Worm (Caenorhabditis elegans) whole organism, mixed stage, embryonic: ENCODE measurements around the gene C26E1.2.

Experiments used
- M03D4.4 ChIP-seq: sonication (generic microtip); optimal IDR thresholded peaks from 2 replicates; lab custom pipeline; 2017; ENCODE audit warnings: mild to moderate bottlenecking, missing genetic modification characterization, missing compliant biosample characterization
- bed-3 ChIP-seq: fragments of 200-800 bp; sonication (Bioruptor generic); optimal IDR thresholded peaks from 3 replicates; lab custom pipeline; 2018; ENCODE audit warnings: mild to moderate bottlenecking, missing genetic modification characterization, moderate library complexity, missing compliant biosample characterization
- blmp-1 ChIP-seq: fragments of 150-350 bp; optimal IDR thresholded peaks from 2 replicates; lab custom pipeline; 2014; ENCODE audit warnings: missing biosample characterization, missing genetic modification characterization
- ceh-39 ChIP-seq: fragments of 150-350 bp; optimal IDR thresholded peaks from 2 replicates; lab custom pipeline; 2014; ENCODE audit warnings: missing biosample characterization, missing genetic modification characterization
- ceh-83 ChIP-seq: fragments of 200-800 bp; sonication (Bioruptor generic); optimal IDR thresholded peaks from 2 replicates; lab custom pipeline; 2018; ENCODE audit warnings: mild to moderate bottlenecking, missing genetic modification characterization, missing compliant biosample characterization
- ces-1 ChIP-seq: fragments of 150-350 bp; optimal IDR thresholded peaks from 2 replicates; lab custom pipeline; 2014; ENCODE audit warnings: missing biosample characterization, missing genetic modification reagents, missing genetic modification characterization
- cnd-1 ChIP-seq: fragments of 200-800 bp; sonication (Bioruptor generic); optimal IDR thresholded peaks from 2 replicates; lab custom pipeline; 2018; ENCODE audit warnings: mild to moderate bottlenecking, missing genetic modification characterization, missing compliant biosample characterization
- drap-1 ChIP-seq: fragments of 200-800 bp; sonication (Bioruptor generic); optimal IDR thresholded peaks from 3 replicates; lab custom pipeline; 2018; ENCODE audit warnings: mild to moderate bottlenecking, missing genetic modification characterization, missing compliant biosample characterization
- elt-1 ChIP-seq: sonication (generic microtip); optimal IDR thresholded peaks from 2 replicates; lab custom pipeline; 2017; ENCODE audit warnings: missing genetic modification characterization, mild to moderate bottlenecking, missing compliant biosample characterization, antibody characterized with exemption, moderate library complexity, borderline replicate concordance; ENCODE audit not compliant: insufficient read depth
- elt-3 ChIP-seq: fragments of 150-350 bp; optimal IDR thresholded peaks from 2 replicates; lab custom pipeline; 2014; ENCODE audit warnings: missing biosample characterization, missing genetic modification characterization
- flh-1 ChIP-seq: fragments of 200-800 bp; sonication (Bioruptor generic); optimal IDR thresholded peaks from 2 replicates; lab custom pipeline; 2018; ENCODE audit warnings: mild to moderate bottlenecking, missing genetic modification characterization, moderate library complexity, missing compliant biosample characterization
- ham-2 ChIP-seq: fragments of 200-800 bp; sonication (Bioruptor generic); optimal IDR thresholded peaks from 2 replicates; lab custom pipeline; 2018; ENCODE audit warnings: mild to moderate bottlenecking, missing genetic modification characterization, missing compliant biosample characterization
- hlh-1 ChIP-seq: fragments of 150-350 bp; optimal IDR thresholded peaks from 2 replicates; lab custom pipeline; 2014; ENCODE audit warnings: missing biosample characterization, missing genetic modification reagents, missing genetic modification characterization
- lin-13 ChIP-seq: fragments of 150-350 bp; optimal IDR thresholded peaks from 2 replicates; lab custom pipeline; 2014; ENCODE audit warnings: missing biosample characterization, missing genetic modification characterization
- lin-32 ChIP-seq: fragments of 200-800 bp; sonication (Bioruptor generic); optimal IDR thresholded peaks from 2 replicates; lab custom pipeline; 2018; ENCODE audit warnings: mild to moderate bottlenecking, missing genetic modification characterization, missing compliant biosample characterization
- lsy-2 ChIP-seq: fragments of 150-350 bp; optimal IDR thresholded peaks from 2 replicates; lab custom pipeline; 2014; ENCODE audit warnings: missing biosample characterization, missing genetic modification characterization
- mab-5 ChIP-seq: fragments of 150-350 bp; optimal IDR thresholded peaks from 2 replicates; lab custom pipeline; 2014; ENCODE audit warnings: missing biosample characterization, missing genetic modification characterization
- mep-1 ChIP-seq: fragments of 150-350 bp; optimal IDR thresholded peaks from 2 replicates; lab custom pipeline; 2017; ENCODE audit warnings: missing biosample characterization, missing genetic modification reagents, missing genetic modification characterization, inconsistent platforms
- mls-2 ChIP-seq: sonication (generic microtip); optimal IDR thresholded peaks from 2 replicates; lab custom pipeline; 2016; ENCODE audit warnings: mild to moderate bottlenecking, missing genetic modification characterization, moderate library complexity, missing compliant biosample characterization
- nhr-12 ChIP-seq: fragments of 150-350 bp; optimal IDR thresholded peaks from 2 replicates; lab custom pipeline; 2014; ENCODE audit warnings: missing biosample characterization, missing genetic modification characterization
- nhr-2 ChIP-seq: fragments of 150-350 bp; optimal IDR thresholded peaks from 2 replicates; lab custom pipeline; 2014; ENCODE audit warnings: missing biosample characterization, missing genetic modification characterization
- nhr-76 ChIP-seq: sonication (generic microtip); optimal IDR thresholded peaks from 2 replicates; lab custom pipeline; 2017; ENCODE audit warnings: missing biosample characterization, missing genetic modification characterization
- pha-4 ChIP-seq: fragments of 150-350 bp; optimal IDR thresholded peaks from 2 replicates; lab custom pipeline; 2018; ENCODE audit warnings: missing biosample characterization, missing genetic modification reagents, missing genetic modification characterization
- sem-2 ChIP-seq: fragments of 200-800 bp; sonication (Bioruptor generic); optimal IDR thresholded peaks from 2 replicates; lab custom pipeline; 2018; ENCODE audit warnings: mild to moderate bottlenecking, missing genetic modification characterization, missing compliant biosample characterization
- snpc-4 ChIP-seq: fragments of 150-350 bp; optimal IDR thresholded peaks from 2 replicates; lab custom pipeline; 2014; ENCODE audit warnings: missing biosample characterization, missing genetic modification characterization
- sptf-1 ChIP-seq: sonication (generic microtip); optimal IDR thresholded peaks from 2 replicates; lab custom pipeline; 2017; ENCODE audit warnings: mild to moderate bottlenecking, missing genetic modification characterization, moderate library complexity, missing compliant biosample characterization
- tbx-8 ChIP-seq: fragments of 200-800 bp; sonication (Bioruptor generic); optimal IDR thresholded peaks from 2 replicates; lab custom pipeline; 2018; ENCODE audit warnings: mild to moderate bottlenecking, missing genetic modification characterization, moderate library complexity, missing compliant biosample characterization
- unc-120 ChIP-seq: sonication (generic microtip); optimal IDR thresholded peaks from 2 replicates; lab custom pipeline; 2017; ENCODE audit warnings: missing genetic modification characterization, missing compliant biosample characterization; ENCODE audit not compliant: poor library complexity, severe bottlenecking
- unc-39 ChIP-seq: fragments of 150-350 bp; optimal IDR thresholded peaks from 2 replicates; lab custom pipeline; 2014; ENCODE audit warnings: missing biosample characterization, missing genetic modification characterization
- unc-62 ChIP-seq: fragments of 150-350 bp; optimal IDR thresholded peaks from 2 replicates; lab custom pipeline; 2014; ENCODE audit warnings: missing biosample characterization, missing genetic modification reagents, missing genetic modification characterization
- zip-8 ChIP-seq: fragments of 150-350 bp; optimal IDR thresholded peaks from 2 replicates; lab custom pipeline; 2014; ENCODE audit warnings: missing biosample characterization, missing genetic modification characterization
- ztf-11 ChIP-seq: fragments of 150-350 bp; optimal IDR thresholded peaks from 2 replicates; lab custom pipeline; 2014; ENCODE audit warnings: missing biosample characterization, missing genetic modification characterization

C26E1.2 gene

DNA sequence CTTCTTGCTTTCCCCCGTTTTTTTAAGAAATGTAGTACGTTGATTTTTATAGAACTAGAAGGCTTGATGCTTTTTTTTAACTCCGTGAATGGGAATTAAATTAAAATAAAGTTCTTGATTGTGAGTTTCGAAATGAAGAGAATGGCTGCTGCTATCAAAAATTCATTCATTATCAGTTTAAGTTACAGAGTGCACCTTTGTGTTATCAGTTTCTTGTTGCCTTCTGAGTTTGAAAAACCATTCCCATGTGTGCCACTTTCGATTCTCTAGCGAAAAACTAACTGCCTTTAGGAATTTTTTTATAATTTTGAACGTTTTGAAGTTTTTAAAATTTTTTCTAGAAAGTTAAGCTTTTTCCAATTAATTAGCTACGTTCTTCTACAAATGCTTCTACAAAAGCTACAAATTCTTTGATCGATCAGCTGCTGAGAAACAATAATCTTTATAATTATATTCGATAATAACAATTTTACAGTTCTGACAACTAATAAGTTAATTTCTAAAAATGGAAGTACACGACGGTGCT, at the start of gene C26E1.2:
Gene C26E1.2, plus strand, starts transcription at position 476 of the 526 bp plus-strand sequence.
- TF ChIP-seq lin-13 (no peak), ceh-83 (GFP tag; lab: Kevin White, UChicago) (no peak), sem-2 (GFP tag; lab: Kevin White, UChicago) (no peak), bed-3 (GFP tag; lab: Kevin White, UChicago) (no peak), elt-3 (tag; lab: Kevin White, UChicago) (no peak), unc-120 (tag; lab: Kevin White, UChicago) (no peak), unc-39 (no peak)

ce11 chrV:13258909-13259361, 46.0 kb upstream of the C26E1.2 start, which contains the start of gene C34D1.4:
TSS of gene C34D1.4 (minus strand) at chrV:13259311.
- TF ChIP-seq M03D4.4 (tag; lab: Kevin White, UChicago) (no peak), nhr-2 (tag; lab: Kevin White, UChicago) (no peak), ces-1 (GFP tag; lab: Kevin White, UChicago) (no peak), ham-2 (GFP tag; lab: Kevin White, UChicago) (no peak), tbx-8 (GFP tag; lab: Kevin White, UChicago) (no peak), lin-13 (no peak), mep-1 (tag; lab: Kevin White, UChicago) (no peak), zip-8 (no peak), blmp-1 (no peak), nhr-12 (tag; lab: Kevin White, UChicago) (no peak), elt-3 (tag; lab: Kevin White, UChicago) (no peak)

- TF ChIP-seq pha-4 (tag; lab: Kevin White, UChicago) (no peak), sptf-1 (tag; lab: Kevin White, UChicago) (no peak), drap-1 (GFP tag; lab: Kevin White, UChicago) (no peak), unc-39 (no peak), ceh-83 (GFP tag; lab: Kevin White, UChicago) (no peak), lin-13 (no peak)
Observed at ce11 chrV:13259527-13259926, 45.4 kb upstream of the C26E1.2 start.

DNA sequence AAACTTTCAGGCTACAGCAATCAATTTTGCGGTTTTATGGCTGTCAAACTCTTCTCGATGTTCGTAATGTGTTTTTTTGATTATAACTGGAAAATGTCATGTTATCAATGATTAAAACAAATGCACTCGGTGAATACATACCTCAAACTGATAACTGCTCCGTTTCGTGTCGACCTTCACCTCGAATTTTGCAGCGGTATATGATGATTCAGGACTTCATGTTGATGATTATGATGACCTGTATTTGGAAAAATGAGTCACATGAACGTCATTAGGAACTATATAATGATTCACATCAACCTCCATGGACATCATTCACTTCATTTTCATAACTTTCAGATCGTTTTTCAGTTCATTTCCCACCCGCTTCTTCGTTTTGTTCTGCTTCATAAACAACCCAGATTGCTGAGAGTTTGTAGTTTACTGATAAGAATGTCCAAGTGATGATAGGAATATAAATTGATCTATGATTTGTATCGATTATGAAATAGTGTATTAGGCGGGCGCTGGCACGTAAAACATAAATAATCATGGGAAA, 42.1 kb upstream of the C26E1.2 start:
- TF ChIP-seq tbx-8 (GFP tag; lab: Kevin White, UChicago) (no peak), snpc-4 (tag; lab: Kevin White, UChicago) (no peak), unc-62 (no peak), mls-2 (tag; lab: Kevin White, UChicago) (no peak), elt-3 (tag; lab: Kevin White, UChicago) (no peak), mab-5 (tag; lab: Kevin White, UChicago) (no peak), bed-3 (GFP tag; lab: Kevin White, UChicago) (no peak), ceh-83 (GFP tag; lab: Kevin White, UChicago) (no peak), pha-4 (tag; lab: Kevin White, UChicago) (no peak), flh-1 (GFP tag; lab: Kevin White, UChicago) (no peak), elt-1 (tag; lab: Kevin White, UChicago) (no peak), ceh-39 (no peak), nhr-76 (tag; lab: Kevin White, UChicago) (no peak), zip-8 (no peak), mep-1 (tag; lab: Kevin White, UChicago) (no peak), cnd-1 (tag; lab: Kevin White, UChicago) (no peak), ham-2 (GFP tag; lab: Kevin White, UChicago) (no peak), lsy-2 (tag; lab: Kevin White, UChicago) (no peak), sem-2 (GFP tag; lab: Kevin White, UChicago) (no peak), lin-13 (no peak)
- TF ChIP-seq, all 35 proteins: peak for 0

DNA sequence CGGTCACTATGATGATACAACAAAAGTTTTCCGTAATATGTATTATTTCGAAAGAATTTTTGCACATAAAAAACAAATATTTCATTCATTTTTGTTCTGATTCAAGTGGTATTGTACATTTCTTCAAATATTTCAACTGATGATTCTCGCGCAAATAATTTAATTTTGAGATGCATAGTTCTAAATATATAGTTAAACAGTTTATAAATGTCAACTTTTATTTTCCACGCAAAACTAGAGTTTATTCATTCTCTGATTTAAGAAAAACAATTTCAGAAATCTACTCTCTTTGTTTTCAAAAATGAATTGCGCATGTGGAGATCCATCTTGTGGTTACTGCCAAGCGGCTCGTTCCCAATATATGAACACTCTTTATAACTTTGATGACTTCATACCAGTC, 40.7 kb upstream of the C26E1.2 start, which contains the start of gene zip-5:
Gene zip-5, plus strand, starts transcription at position 301 of the 400 bp plus-strand sequence.
- TF ChIP-seq elt-1 (tag; lab: Kevin White, UChicago) (no peak), pha-4 (tag; lab: Kevin White, UChicago) (no peak), ceh-83 (GFP tag; lab: Kevin White, UChicago) (no peak), ztf-11 (tag; lab: Kevin White, UChicago) (no peak), elt-3 (tag; lab: Kevin White, UChicago) (no peak), lin-32 (GFP tag; lab: Kevin White, UChicago) (no peak), drap-1 (GFP tag; lab: Kevin White, UChicago) (no peak), tbx-8 (GFP tag; lab: Kevin White, UChicago) (no peak), sptf-1 (tag; lab: Kevin White, UChicago) (no peak), M03D4.4 (tag; lab: Kevin White, UChicago) (no peak), hlh-1 (tag; lab: Kevin White, UChicago) (no peak), lin-13 (no peak), mab-5 (tag; lab: Kevin White, UChicago) (no peak)
